Fruit fly (Drosophila melanogaster): ENCODE data around the gene CheB38c.
A peak's percentile ranks its signal among the peaks of the same experiment; 100 is the strongest.

The CheB38c gene

dm6 chr2L:20795774-20796173, 24.9 kb downstream of the CheB38c start:
- TF ChIP-seq Myc (optimal IDR thresholded peaks at IDR 0.05) (no peak), HLH106 (tag; optimal IDR thresholded peaks at IDR 0.05) (no peak), fru (GFP tag; optimal IDR thresholded peaks at IDR 0.05) (no peak), sage (GFP tag; optimal IDR thresholded peaks at IDR 0.05) (no peak), foxo (GFP tag; optimal IDR thresholded peaks at IDR 0.05) (no peak), GATAd (GFP tag; optimal IDR thresholded peaks at IDR 0.05) (no peak), CG32264 (GFP tag; optimal IDR thresholded peaks at IDR 0.05) (no peak), psq (GFP tag; optimal IDR thresholded peaks at IDR 0.05) (no peak), tai (GFP tag; optimal IDR thresholded peaks at IDR 0.05) (no peak), Mio (GFP tag; optimal IDR thresholded peaks at IDR 0.05) (no peak), Sp1 (GFP tag; optimal IDR thresholded peaks at IDR 0.05) (no peak), CrebA (GFP tag; optimal IDR thresholded peaks at IDR 0.05; ENCODE audit: borderline replicate concordance) (no peak), brk (GFP tag; optimal IDR thresholded peaks at IDR 0.05) (no peak), pan (optimal IDR thresholded peaks at IDR 0.05) (no peak)

- TF ChIP-seq ey (GFP tag; optimal IDR thresholded peaks at IDR 0.05) (no peak), jim (GFP tag; optimal IDR thresholded peaks at IDR 0.05) (no peak), dl (GFP tag; optimal IDR thresholded peaks at IDR 0.05; ENCODE audit: insufficient read depth in 1 of 2, partially characterized antibody in 2 of 2) (no peak), CG32264 (GFP tag; optimal IDR thresholded peaks at IDR 0.05) (no peak), Dif (GFP tag; optimal IDR thresholded peaks at IDR 0.05; ENCODE audit: partially characterized antibody) (no peak), psq (GFP tag; optimal IDR thresholded peaks at IDR 0.05) (no peak), Mio (GFP tag; optimal IDR thresholded peaks at IDR 0.05) (no peak), sage (GFP tag; optimal IDR thresholded peaks at IDR 0.05) (no peak), foxo (GFP tag; optimal IDR thresholded peaks at IDR 0.05) (no peak), Vsx2 (GFP tag; optimal IDR thresholded peaks at IDR 0.05; ENCODE audit: partially characterized antibody) (no peak), woc (GFP tag; optimal IDR thresholded peaks at IDR 0.05) (no peak), Myc (optimal IDR thresholded peaks at IDR 0.05) (no peak), h (GFP tag; optimal IDR thresholded peaks at IDR 0.05) (no peak), pan (optimal IDR thresholded peaks at IDR 0.05) (no peak)
Measured at dm6 chr2L:20794656-20795055, 26.0 kb downstream of the CheB38c start.

dm6 chr2L:20793881-20794280, 26.8 kb downstream of the CheB38c start:
- TF ChIP-seq Dif (GFP tag; optimal IDR thresholded peaks at IDR 0.05; ENCODE audit: partially characterized antibody) (peak; percentile 74), Hr83 (GFP tag; optimal IDR thresholded peaks at IDR 0.05; ENCODE audit: poor library complexity, severe bottlenecking) (peak; percentile 91), Myc (optimal IDR thresholded peaks at IDR 0.05) (no peak), Hnf4 (GFP tag; optimal IDR thresholded peaks at IDR 0.05) (peak; percentile 53), jim (GFP tag; optimal IDR thresholded peaks at IDR 0.05) (peak; percentile 56), fru (GFP tag; optimal IDR thresholded peaks at IDR 0.05) (peak; percentile 63), Mio (GFP tag; optimal IDR thresholded peaks at IDR 0.05) (no peak), psq (GFP tag; optimal IDR thresholded peaks at IDR 0.05) (peak; percentile 8), Rel (GFP tag; optimal IDR thresholded peaks at IDR 0.05) (peak; percentile 2), Rel (tag; optimal IDR thresholded peaks at IDR 0.05) (peak; percentile 20), dl (GFP tag; optimal IDR thresholded peaks at IDR 0.05; ENCODE audit: insufficient read depth in 1 of 2, partially characterized antibody in 2 of 2) (peak in 1 of 2 experiments; percentile 26), ey (GFP tag; optimal IDR thresholded peaks at IDR 0.05) (no peak), h (GFP tag; optimal IDR thresholded peaks at IDR 0.05) (peak; percentile 7), br (GFP tag; optimal IDR thresholded peaks at IDR 0.05) (peak; percentile 38), Sp1 (GFP tag; optimal IDR thresholded peaks at IDR 0.05) (peak; percentile 20), Jra (GFP tag; optimal IDR thresholded peaks at IDR 0.05) (peak; percentile 76), sv (GFP tag; optimal IDR thresholded peaks at IDR 0.05) (no peak)

dm6 chr2L:20792988-20793544, 27.6 kb downstream of the CheB38c start:
- TF ChIP-seq OdsH (GFP tag; optimal IDR thresholded peaks at IDR 0.05) (no peak), fru (GFP tag; optimal IDR thresholded peaks at IDR 0.05) (no peak), CrebA (GFP tag; optimal IDR thresholded peaks at IDR 0.05; ENCODE audit: borderline replicate concordance) (no peak), brk (GFP tag; optimal IDR thresholded peaks at IDR 0.05) (no peak), Jra (GFP tag; optimal IDR thresholded peaks at IDR 0.05) (no peak), GATAd (GFP tag; optimal IDR thresholded peaks at IDR 0.05) (no peak), Rel (GFP tag; optimal IDR thresholded peaks at IDR 0.05) (no peak), Rel (tag; optimal IDR thresholded peaks at IDR 0.05) (no peak), br (GFP tag; optimal IDR thresholded peaks at IDR 0.05) (no peak), N (GFP tag; optimal IDR thresholded peaks at IDR 0.05) (no peak), h (GFP tag; optimal IDR thresholded peaks at IDR 0.05) (no peak), jim (GFP tag; optimal IDR thresholded peaks at IDR 0.05) (no peak), Vsx2 (GFP tag; optimal IDR thresholded peaks at IDR 0.05; ENCODE audit: partially characterized antibody) (no peak), Hnf4 (GFP tag; optimal IDR thresholded peaks at IDR 0.05) (no peak), sage (GFP tag; optimal IDR thresholded peaks at IDR 0.05) (no peak)

Measured in whole organism, wandering third instar larva.